Worm (Caenorhabditis elegans) whole organism, L4/young adult: ENCODE results near the gene phat-6.

Source experiments
- W03F9.2 ChIP-seq: fragments of 150-350 bp; optimal IDR thresholded peaks from 2 replicates; lab custom pipeline; 2014; ENCODE audit warnings: missing biosample characterization, missing genetic modification characterization
- dao-5 ChIP-seq: sonication (generic microtip); optimal IDR thresholded peaks from 2 replicates; lab custom pipeline; 2016; ENCODE audit warnings: missing genotype, missing genetic modification characterization, moderate library complexity, missing compliant biosample characterization
- him-1 ChIP-seq: sonication (generic microtip); optimal IDR thresholded peaks from 2 replicates; lab custom pipeline; 2016; ENCODE audit warnings: missing genotype, missing genetic modification reagents, missing genetic modification characterization, missing compliant biosample characterization

DNA sequence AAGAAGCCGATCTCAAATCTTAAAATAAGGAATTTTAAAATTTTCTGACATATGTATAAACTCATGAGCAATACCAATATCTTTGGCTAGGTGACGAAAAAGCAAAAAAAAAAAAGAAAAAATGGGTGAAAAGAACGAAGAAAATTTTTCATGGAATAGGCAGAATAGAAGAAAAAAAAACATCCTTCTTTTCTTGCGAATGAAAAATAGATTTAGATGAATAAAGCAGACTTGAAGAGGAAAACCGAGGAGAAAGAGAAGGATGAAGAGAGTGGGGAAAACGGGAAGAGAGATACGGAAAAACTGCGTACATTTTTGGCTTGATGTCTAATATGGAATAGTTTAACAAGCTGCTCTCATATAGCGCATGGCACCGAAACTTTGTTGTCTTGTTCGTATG, 37.6 kb upstream of the phat-6 start:
- no peak for TF ChIP-seq him-1
- TF ChIP-seq dao-5 (tag; lab: Kevin White, UChicago), result no peak
- TF ChIP-seq W03F9.2 (tag; lab: Kevin White, UChicago), result no peak
